Fruit fly (Drosophila melanogaster) whole organism, embryonic: Measurements from ENCODE around the gene Jarid2.

Experiments
- B-H1 ChIP-seq: fragments of 200-800 bp; sonication (Bioruptor generic); IDR thresholded peaks from 3 replicates; pipeline ENCODE4 v1.3.6; 2022; ENCODE audit warnings: missing biosample characterization, missing genetic modification characterization
- B-H2 ChIP-seq: fragments of 200-800 bp; sonication (Bioruptor generic); optimal IDR thresholded peaks from 2 replicates; lab custom pipeline; 2018; ENCODE audit warnings: missing biosample characterization, mild to moderate bottlenecking, missing genetic modification characterization
- BEAF-32 ChIP-seq: fragments of 200-800 bp; sonication (Bioruptor generic); optimal IDR thresholded peaks from 3 replicates; lab custom pipeline; 2017; ENCODE audit warnings: missing biosample characterization, missing genetic modification characterization, mild to moderate bottlenecking, moderate library complexity, missing genetic modification reagents
- CG10274 ChIP-seq: fragments of 200-800 bp; sonication (Bioruptor generic); optimal IDR thresholded peaks from 3 replicates; lab custom pipeline; 2017; ENCODE audit warnings: missing biosample characterization, mild to moderate bottlenecking, missing genetic modification characterization
- CG10543 ChIP-seq: fragments of 200-800 bp; sonication (Bioruptor generic); optimal IDR thresholded peaks from 3 replicates; lab custom pipeline; 2017; ENCODE audit warnings: missing biosample characterization, mild to moderate bottlenecking, missing genetic modification characterization, moderate library complexity
- CG10959 ChIP-seq: fragments of 200-800 bp; sonication (Bioruptor generic); IDR thresholded peaks from 2 replicates; pipeline ENCODE4 v1.3.6; 2022; ENCODE audit warnings: missing biosample characterization, missing genetic modification characterization
- CG11456 ChIP-seq: fragments of 200-800 bp; sonication (Bioruptor generic); IDR thresholded peaks from 3 replicates; pipeline ENCODE4 v1.3.6; 2022; ENCODE audit warnings: missing biosample characterization, missing genetic modification characterization
- CG12071 ChIP-seq: fragments of 200-800 bp; sonication (Bioruptor generic); optimal IDR thresholded peaks from 3 replicates; lab custom pipeline; 2018; ENCODE audit warnings: missing biosample characterization, mild to moderate bottlenecking, missing genetic modification characterization
- CG12299 ChIP-seq: fragments of 200-800 bp; sonication (Bioruptor generic); optimal IDR thresholded peaks from 2 replicates; lab custom pipeline; 2018; ENCODE audit warnings: missing biosample characterization, mild to moderate bottlenecking, missing genetic modification characterization
- CG13424 ChIP-seq: fragments of 200-800 bp; sonication (Bioruptor generic); optimal IDR thresholded peaks from 2 replicates; lab custom pipeline; 2019; ENCODE audit warnings: missing biosample characterization, mild to moderate bottlenecking, missing genetic modification characterization, moderate library complexity
- CG14667 ChIP-seq: fragments of 200-800 bp; sonication (Bioruptor generic); IDR thresholded peaks from 2 replicates; pipeline ENCODE4 v1.3.6; 2022; ENCODE audit warnings: missing biosample characterization, missing genetic modification characterization
- CG15073 ChIP-seq: fragments of 200-800 bp; sonication (Bioruptor generic); optimal IDR thresholded peaks from 2 replicates; lab custom pipeline; 2016; ENCODE audit warnings: missing biosample characterization, missing genetic modification characterization
- CG15269 ChIP-seq: fragments of 200-800 bp; sonication (Bioruptor generic); optimal IDR thresholded peaks from 2 replicates; lab custom pipeline; 2018; ENCODE audit warnings: missing biosample characterization, mild to moderate bottlenecking, missing genetic modification characterization, moderate library complexity
- CG15479 ChIP-seq: fragments of 200-800 bp; sonication (Bioruptor generic); optimal IDR thresholded peaks from 3 replicates; lab custom pipeline; 2019; ENCODE audit warnings: missing biosample characterization, mild to moderate bottlenecking, missing genetic modification characterization, moderate library complexity
- CG15601 ChIP-seq: fragments of 200-800 bp; sonication (Bioruptor generic); optimal IDR thresholded peaks from 3 replicates; lab custom pipeline; 2019; ENCODE audit warnings: missing biosample characterization, mild to moderate bottlenecking, missing genetic modification characterization, moderate library complexity
- CG16813 ChIP-seq: fragments of 200-800 bp; sonication (Bioruptor generic); IDR thresholded peaks from 3 replicates; pipeline ENCODE4 v1.3.6; 2022; ENCODE audit warnings: missing biosample characterization, missing genetic modification characterization; ENCODE audit not compliant: partially characterized antibody
- CG1792 ChIP-seq: fragments of 200-800 bp; sonication (Bioruptor generic); optimal IDR thresholded peaks from 2 replicates; lab custom pipeline; 2016; ENCODE audit warnings: missing biosample characterization, missing genetic modification characterization
- CG18476 ChIP-seq: fragments of 200-800 bp; sonication (Bioruptor generic); optimal IDR thresholded peaks from 2 replicates; lab custom pipeline; 2016; ENCODE audit warnings: missing biosample characterization, mild to moderate bottlenecking, missing genetic modification characterization
- CG2712 ChIP-seq: fragments of 200-800 bp; optimal IDR thresholded peaks from 3 replicates; lab custom pipeline; 2019; ENCODE audit warnings: missing biosample characterization, mild to moderate bottlenecking, missing genetic modification characterization, moderate library complexity
- CG4360 ChIP-seq: fragments of 200-800 bp; sonication (Bioruptor generic); IDR thresholded peaks from 2 replicates; pipeline ENCODE4 v1.3.6; 2022; ENCODE audit warnings: missing biosample characterization, missing genetic modification characterization
- CG5180 ChIP-seq: fragments of 200-800 bp; sonication (Bioruptor generic); optimal IDR thresholded peaks from 3 replicates; lab custom pipeline; 2017; ENCODE audit warnings: missing biosample characterization, missing genetic modification characterization, mild to moderate bottlenecking, moderate library complexity, missing genetic modification reagents
- CG6254 ChIP-seq: fragments of 200-800 bp; sonication (Bioruptor generic); optimal IDR thresholded peaks from 3 replicates; lab custom pipeline; 2017; ENCODE audit warnings: mild to moderate bottlenecking, missing biosample characterization, missing genetic modification reagents, missing genetic modification characterization
- CG8359 ChIP-seq: fragments of 200-800 bp; sonication (Bioruptor generic); optimal IDR thresholded peaks from 2 replicates; lab custom pipeline; 2017; ENCODE audit warnings: missing biosample characterization, mild to moderate bottlenecking, missing genetic modification characterization, borderline replicate concordance
- CG8765 ChIP-seq: fragments of 200-800 bp; sonication (Bioruptor generic); IDR thresholded peaks from 2 replicates; pipeline ENCODE4 v1.3.6; 2022; ENCODE audit warnings: missing biosample characterization, missing genetic modification characterization
- Dip2 ChIP-seq: fragments of 200-800 bp; sonication (Bioruptor generic); IDR thresholded peaks from 2 replicates; pipeline ENCODE4 v1.3.6; 2022; ENCODE audit warnings: missing biosample characterization, missing genetic modification characterization
- E2f2 ChIP-seq: fragments of 200-800 bp; sonication (Bioruptor generic); IDR thresholded peaks from 2 replicates; pipeline ENCODE4 v1.3.6; 2022; ENCODE audit warnings: missing biosample characterization, missing genetic modification characterization
- HHEX ChIP-seq: fragments of 200-800 bp; sonication (Bioruptor generic); optimal IDR thresholded peaks from 3 replicates; lab custom pipeline; 2017; ENCODE audit warnings: missing biosample characterization, mild to moderate bottlenecking, missing genetic modification characterization, missing genetic modification reagents
- NC2β ChIP-seq: fragments of 200-800 bp; sonication (Bioruptor generic); optimal IDR thresholded peaks from 2 replicates; lab custom pipeline; 2016; ENCODE audit warnings: missing biosample characterization, missing genetic modification characterization
- Rx ChIP-seq: fragments of 200-800 bp; sonication (Bioruptor generic); IDR thresholded peaks from 2 replicates; pipeline ENCODE4 v1.3.6; 2022; ENCODE audit warnings: missing biosample characterization, missing genetic modification characterization
- Sry-δ ChIP-seq: fragments of 200-800 bp; sonication (Bioruptor generic); optimal IDR thresholded peaks from 2 replicates; lab custom pipeline; 2016; ENCODE audit warnings: missing biosample characterization, missing genetic modification characterization
- Stat92E ChIP-seq, 3 experiments: fragments of >200 bp in 2 of 3; fragments of 200-800 bp in 1 of 3; sonication (Bioruptor generic) in 1 of 3; optimal IDR thresholded peaks; 2 replicates each; lab custom pipeline; 2017 to 2019; ENCODE audit warnings: missing biosample characterization in 3 of 3, missing genetic modification characterization in 3 of 3, mild to moderate bottlenecking in 1 of 3, moderate library complexity in 1 of 3
- Xrp1 ChIP-seq: fragments of 200-800 bp; sonication (Bioruptor generic); IDR thresholded peaks from 2 replicates; pipeline ENCODE4 v1.3.6; 2022; ENCODE audit warnings: missing biosample characterization, missing genetic modification characterization
- cad ChIP-seq: fragments of >200 bp; optimal IDR thresholded peaks from 2 replicates; lab custom pipeline; 2017; ENCODE audit warnings: missing biosample characterization, missing genetic modification characterization
- caup ChIP-seq: fragments of 200-800 bp; sonication (Bioruptor generic); optimal IDR thresholded peaks from 3 replicates; lab custom pipeline; 2017; ENCODE audit warnings: missing biosample characterization, mild to moderate bottlenecking, missing genetic modification characterization, moderate library complexity; ENCODE audit not compliant: severe bottlenecking
- da ChIP-seq: fragments of 200-800 bp; sonication (Bioruptor generic); optimal IDR thresholded peaks from 2 replicates; lab custom pipeline; 2016; ENCODE audit warnings: missing biosample characterization, missing genetic modification characterization
- dmrt11E ChIP-seq: fragments of 200-800 bp; sonication (Bioruptor generic); optimal IDR thresholded peaks from 3 replicates; lab custom pipeline; 2018; ENCODE audit warnings: missing biosample characterization, mild to moderate bottlenecking, missing genetic modification characterization, moderate library complexity
- hbn ChIP-seq: fragments of 200-800 bp; sonication (Bioruptor generic); IDR thresholded peaks from 2 replicates; pipeline ENCODE4 v1.3.6; 2022; ENCODE audit warnings: missing biosample characterization, missing genetic modification characterization; ENCODE audit not compliant: partially characterized antibody
- knrl ChIP-seq: fragments of 200-800 bp; sonication (Bioruptor generic); IDR thresholded peaks from 3 replicates; pipeline ENCODE4 v1.3.6; 2022; ENCODE audit warnings: missing biosample characterization, missing genetic modification characterization; ENCODE audit not compliant: partially characterized antibody
- luna ChIP-seq: fragments of 200-800 bp; sonication (Bioruptor generic); optimal IDR thresholded peaks from 2 replicates; lab custom pipeline; 2016; ENCODE audit warnings: missing biosample characterization, missing genetic modification characterization
- phol ChIP-seq: fragments of 200-800 bp; sonication (Bioruptor generic); optimal IDR thresholded peaks from 3 replicates; lab custom pipeline; 2018; ENCODE audit warnings: missing biosample characterization, mild to moderate bottlenecking, missing genetic modification characterization, moderate library complexity
- prd ChIP-seq, 3 experiments: fragments of >200 bp in 2 of 3; fragments of 200-800 bp in 1 of 3; sonication (Bioruptor generic) in 1 of 3; optimal IDR thresholded peaks in 2 of 3; IDR thresholded peaks in 1 of 3; 2 replicates in 2 of 3; 3 replicates in 1 of 3; pipeline versions ENCODE4 v1.3.6 to Lab custom; 2017 to 2022; ENCODE audit warnings: missing biosample characterization in 1 of 3, missing genetic modification characterization in 1 of 3
- pzg ChIP-seq: fragments of 200-800 bp; sonication (Bioruptor generic); optimal IDR thresholded peaks from 3 replicates; lab custom pipeline; 2018; ENCODE audit warnings: missing biosample characterization, mild to moderate bottlenecking, missing genetic modification characterization, moderate library complexity
- sima ChIP-seq: fragments of 200-800 bp; sonication (Bioruptor generic); optimal IDR thresholded peaks from 2 replicates; lab custom pipeline; 2016; ENCODE audit warnings: missing biosample characterization, missing genetic modification characterization
- sisA ChIP-seq: fragments of 200-800 bp; sonication (Bioruptor generic); IDR thresholded peaks from 2 replicates; pipeline ENCODE4 v1.3.6; 2022; ENCODE audit warnings: missing biosample characterization, missing genetic modification characterization
- so ChIP-seq: fragments of 200-800 bp; sonication (Bioruptor generic); IDR thresholded peaks from 3 replicates; pipeline ENCODE4 v1.3.6; 2022; ENCODE audit warnings: missing biosample characterization, missing genetic modification characterization
- ttk ChIP-seq: fragments of 200-800 bp; sonication (Bioruptor generic); IDR thresholded peaks from 2 replicates; pipeline ENCODE4 v2.1.2; 2022; ENCODE audit warnings: missing biosample characterization, missing genetic modification characterization
- z ChIP-seq: fragments of 200-800 bp; sonication (Bioruptor generic); IDR thresholded peaks from 3 replicates; pipeline ENCODE4 v1.3.6; 2022; ENCODE audit warnings: missing biosample characterization, missing genetic modification characterization

Jarid2 gene

dm6 chr3L:9460775-9461491, 15.9 kb upstream of the Jarid2 start, which contains the start of the genes CG3434 and CG44838 (continued):
- TF ChIP-seq CG15601 (tag; lab: Kevin White, UChicago) (peak; percentile 98), hbn (no peak), CG12299 (tag; lab: Kevin White, UChicago) (peak; percentile 74), CG1792 (GFP tag; lab: Kevin White, UChicago) (peak; percentile 67), Stat92E (GFP tag; optimal IDR thresholded peaks at IDR 0.05; lab: Kevin White, UChicago) (peak in 1 of 3 experiments; percentile 54), CG8765 (GFP tag; lab: Robert Waterston, UW) (peak; percentile 64), B-H2 (GFP tag; lab: Kevin White, UChicago) (peak; percentile 79), CG16813 (GFP tag; lab: Robert Waterston, UW) (0 out of 3 replicates have a peak, but pooled peaks have one; percentile 27), CG14667 (peak; percentile 47; the same call in 1 of the 2 replicates), CG6254 (GFP tag; lab: Kevin White, UChicago) (peak; percentile 40), Rx (GFP tag; lab: Robert Waterston, UW) (peak; percentile 53; the same call in 1 of the 2 replicates), B-H1 (GFP tag; lab: Robert Waterston, UW) (peak; percentile 69), prd (optimal IDR thresholded peaks at IDR 0.05; lab: Kevin White, UChicago) (no peak), prd (GFP tag; IDR thresholded peaks at IDR 0.05; lab: Robert Waterston, UW) (peak; percentile 86), CG15479 (GFP tag; lab: Kevin White, UChicago) (peak; percentile 19), BEAF-32 (GFP tag; lab: Kevin White, UChicago) (peak; percentile 38), dmrt11E (tag; lab: Kevin White, UChicago) (peak; percentile 76), CG10543 (peak; percentile 91), cad (peak; percentile 15), CG4360 (GFP tag; lab: Robert Waterston, UW) (0 out of 2 replicates have a peak, but pooled peaks have one; percentile 34), CG15073 (GFP tag; lab: Kevin White, UChicago) (no peak), CG18476 (peak; percentile 64), HHEX (GFP tag; lab: Kevin White, UChicago) (peak; percentile 62), Xrp1 (GFP tag; lab: Robert Waterston, UW) (peak; percentile 86), CG10274 (peak; percentile 45), pzg (GFP tag; lab: Kevin White, UChicago) (peak; percentile 48), CG10959 (no peak), CG13424 (tag; lab: Kevin White, UChicago) (peak; percentile 87), knrl (GFP tag; lab: Robert Waterston, UW) (0 out of 3 replicates have a peak, but pooled peaks have one; percentile 18), ttk (peak; percentile 70), CG11456 (GFP tag; lab: Robert Waterston, UW) (peak; percentile 79), sima (GFP tag; lab: Kevin White, UChicago) (peak; percentile 29), Dip2 (GFP tag; lab: Robert Waterston, UW) (no peak), caup (peak; percentile 83), CG12071 (GFP tag; lab: Kevin White, UChicago) (peak; percentile 18), so (GFP tag; lab: Robert Waterston, UW) (no peak), E2f2 (GFP tag; lab: Robert Waterston, UW) (peak; percentile 78), phol (tag; lab: Kevin White, UChicago) (peak; percentile 96), CG2712 (tag; lab: Kevin White, UChicago) (peak; percentile 86), da (no peak), luna (peak; percentile 28), CG8359 (GFP tag; lab: Kevin White, UChicago) (no peak), Sry-δ (peak; percentile 61), sisA (peak; percentile 75), z (GFP tag; lab: Robert Waterston, UW) (no peak), CG15269 (tag; lab: Kevin White, UChicago) (peak; percentile 85), NC2β (GFP tag; lab: Kevin White, UChicago) (peak; percentile 73), CG5180 (GFP tag; lab: Kevin White, UChicago) (peak; percentile 87)
